Worm (Caenorhabditis elegans) whole organism, mixed stage, embryonic: ENCODE data around the gene trap-4.

ENCODE experiments used
- ces-1 ChIP-seq: fragments of 150-350 bp; optimal IDR thresholded peaks from 2 replicates; lab custom pipeline; 2014; ENCODE audit warnings: missing biosample characterization, missing genetic modification reagents, missing genetic modification characterization
- lin-13 ChIP-seq: fragments of 150-350 bp; optimal IDR thresholded peaks from 2 replicates; lab custom pipeline; 2014; ENCODE audit warnings: missing biosample characterization, missing genetic modification characterization
- lsy-2 ChIP-seq: fragments of 150-350 bp; optimal IDR thresholded peaks from 2 replicates; lab custom pipeline; 2014; ENCODE audit warnings: missing biosample characterization, missing genetic modification characterization
- nhr-12 ChIP-seq: fragments of 150-350 bp; optimal IDR thresholded peaks from 2 replicates; lab custom pipeline; 2014; ENCODE audit warnings: missing biosample characterization, missing genetic modification characterization
- nhr-237 ChIP-seq: fragments of 150-350 bp; optimal IDR thresholded peaks from 2 replicates; lab custom pipeline; 2014; ENCODE audit warnings: missing biosample characterization, missing genetic modification characterization
- snpc-4 ChIP-seq: fragments of 150-350 bp; optimal IDR thresholded peaks from 2 replicates; lab custom pipeline; 2014; ENCODE audit warnings: missing biosample characterization, missing genetic modification characterization
- sptf-1 ChIP-seq: sonication (generic microtip); optimal IDR thresholded peaks from 2 replicates; lab custom pipeline; 2017; ENCODE audit warnings: mild to moderate bottlenecking, missing genetic modification characterization, moderate library complexity, missing compliant biosample characterization
- unc-39 ChIP-seq: fragments of 150-350 bp; optimal IDR thresholded peaks from 2 replicates; lab custom pipeline; 2014; ENCODE audit warnings: missing biosample characterization, missing genetic modification characterization
- ztf-11 ChIP-seq: fragments of 150-350 bp; optimal IDR thresholded peaks from 2 replicates; lab custom pipeline; 2014; ENCODE audit warnings: missing biosample characterization, missing genetic modification characterization

DNA sequence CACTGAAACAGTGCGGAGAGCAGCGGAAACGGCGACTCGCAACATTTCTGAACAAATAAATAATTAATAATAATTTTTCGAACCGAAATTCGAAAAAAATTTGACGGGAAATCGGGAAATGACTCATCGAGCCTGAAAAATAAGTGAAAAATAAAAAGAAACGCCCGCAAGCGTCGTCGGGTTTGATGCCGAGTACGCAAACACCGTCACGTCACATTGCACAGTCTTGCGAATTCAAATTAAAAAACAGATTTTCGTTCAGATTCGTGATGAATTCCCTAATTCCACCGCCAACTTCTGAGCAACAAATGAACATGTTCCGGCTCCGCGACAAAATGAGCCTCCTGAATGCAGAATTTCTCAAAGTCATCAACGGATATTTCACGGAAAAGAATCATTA lies 4.9 kb upstream of the trap-4 start, which contains the start of the genes ndab-1 and npp-16:
- TF ChIP-seq unc-39 (tag; lab: Kevin White, UChicago) (no peak), lsy-2 (no peak), lin-13 (tag; lab: Kevin White, UChicago) (no peak), sptf-1 (tag; lab: Kevin White, UChicago) (no peak), ztf-11 (tag; lab: Kevin White, UChicago) (no peak), ces-1 (peak; percentile 42), nhr-12 (tag; lab: Kevin White, UChicago) (no peak), nhr-237 (tag; lab: Kevin White, UChicago) (no peak), snpc-4 (tag; lab: Kevin White, UChicago) (no peak)
